Worm (Caenorhabditis elegans) whole organism, early embryonic: ENCODE results near the gene hrg-10.

Source experiments
- aly-1 ChIP-seq: sonication (generic microtip); optimal IDR thresholded peaks from 2 replicates; lab custom pipeline; 2016; ENCODE audit warnings: missing genetic modification characterization, missing compliant biosample characterization
- ama-1 ChIP-seq: fragments of 150-350 bp; optimal IDR thresholded peaks from 2 replicates; lab custom pipeline; 2014
- flt-1 ChIP-seq: fragments of 200-800 bp; sonication (Bioruptor generic); IDR thresholded peaks from 2 replicates; pipeline ENCODE4 v1.3.6; 2022; ENCODE audit warnings: missing genetic modification characterization, missing compliant biosample characterization
- scrt-1 ChIP-seq: fragments of 200-800 bp; sonication (Bioruptor generic); IDR thresholded peaks from 2 replicates; pipeline ENCODE4 v1.3.6; 2022; ENCODE audit warnings: missing genetic modification characterization, missing compliant biosample characterization
- tra-4 ChIP-seq: sonication (generic microtip); optimal IDR thresholded peaks from 2 replicates; lab custom pipeline; 2017; ENCODE audit warnings: missing genetic modification characterization, missing compliant biosample characterization

ce11 chrV:18990238-18990901, 33.3 kb upstream of the hrg-10 start, which contains the start of the genes reps-1 and Y39B6A.37:
- TF ChIP-seq aly-1 (tag; lab: Kevin White, UChicago) (no peak), ama-1 (lab: Kevin White, UChicago) (no peak), flt-1 (GFP tag; lab: Robert Waterston, UW) (no peak), tra-4 (no peak), scrt-1 (GFP tag; lab: Robert Waterston, UW) (no peak)
